Fruit fly (Drosophila melanogaster): Measurements from ENCODE around the gene CG14669.

DNA sequence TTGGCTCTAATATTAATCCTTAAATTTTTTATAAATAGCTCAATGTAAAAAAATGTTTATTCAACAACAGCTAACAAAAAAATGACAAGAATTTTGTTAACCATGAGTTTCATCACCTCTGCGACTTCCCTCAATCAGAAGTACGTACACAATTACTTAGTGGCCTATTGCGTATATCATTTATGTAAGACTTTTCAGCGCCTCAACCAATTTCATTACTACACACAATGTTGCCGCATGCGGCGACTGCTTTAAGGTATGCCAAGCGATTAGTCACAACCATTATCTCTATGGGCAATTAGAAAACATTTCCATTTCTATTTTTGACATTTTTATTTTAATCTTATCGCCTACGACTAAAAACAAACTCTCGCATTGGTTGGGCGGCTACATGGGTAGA lies 44.3 kb downstream of the CG14669 start:
- no peak for TF ChIP-seq ttk (optimal IDR thresholded peaks at IDR 0.05)
- TF ChIP-seq Sin3A (optimal IDR thresholded peaks at IDR 0.05) = no peak

Data from Kc167 (cell line).